Worm (Caenorhabditis elegans) whole organism, L2 larva: ENCODE measurements around the gene ech-2.

ENCODE experiments used
- C34F6.9 ChIP-seq: fragments of 150-350 bp; optimal IDR thresholded peaks from 2 replicates; lab custom pipeline; 2014; ENCODE audit warnings: missing biosample characterization, missing genetic modification characterization
- F13H6.1 ChIP-seq: sonication (generic microtip); optimal IDR thresholded peaks from 2 replicates; lab custom pipeline; 2016; ENCODE audit warnings: missing genetic modification characterization, missing compliant biosample characterization
- R02D3.7 ChIP-seq: fragments of 150-350 bp; optimal IDR thresholded peaks from 2 replicates; lab custom pipeline; 2014; ENCODE audit warnings: missing biosample characterization, missing genetic modification characterization
- Y55F3AM.14 ChIP-seq: fragments of 200-800 bp; sonication (Bioruptor generic); optimal IDR thresholded peaks from 2 replicates; lab custom pipeline; 2018; ENCODE audit warnings: mild to moderate bottlenecking, missing genetic modification characterization, missing compliant biosample characterization
- ZK546.5 ChIP-seq: sonication (generic microtip); optimal IDR thresholded peaks from 2 replicates; lab custom pipeline; 2017; ENCODE audit warnings: missing biosample characterization, missing genetic modification characterization
- alr-1 ChIP-seq: fragments of 150-350 bp; optimal IDR thresholded peaks from 2 replicates; lab custom pipeline; 2014; ENCODE audit warnings: missing biosample characterization, missing genetic modification characterization
- aly-2 ChIP-seq: fragments of 150-350 bp; optimal IDR thresholded peaks from 2 replicates; lab custom pipeline; 2014; ENCODE audit warnings: missing biosample characterization, missing genetic modification characterization
- ama-1 ChIP-seq: fragments of 150-350 bp; optimal IDR thresholded peaks from 2 replicates; lab custom pipeline; 2018; ENCODE audit warnings: inconsistent platforms
- blmp-1 ChIP-seq: sonication (generic microtip); optimal IDR thresholded peaks from 2 replicates; lab custom pipeline; 2017; ENCODE audit warnings: missing genetic modification characterization, mild to moderate bottlenecking, missing compliant biosample characterization, antibody characterized with exemption, moderate library complexity; ENCODE audit not compliant: insufficient read depth
- ceh-16 ChIP-seq: fragments of 150-350 bp; optimal IDR thresholded peaks from 2 replicates; lab custom pipeline; 2014; ENCODE audit warnings: missing biosample characterization, missing genetic modification characterization
- ceh-82 ChIP-seq: fragments of 150-350 bp; optimal IDR thresholded peaks from 2 replicates; lab custom pipeline; 2014; ENCODE audit warnings: missing biosample characterization, missing genetic modification characterization
- crh-2 ChIP-seq: sonication (generic microtip); optimal IDR thresholded peaks from 2 replicates; lab custom pipeline; 2017; ENCODE audit warnings: missing biosample characterization, missing genetic modification characterization
- dmd-4 ChIP-seq: sonication (generic microtip); optimal IDR thresholded peaks from 2 replicates; lab custom pipeline; 2017; ENCODE audit warnings: missing biosample characterization, missing genetic modification characterization
- egl-27 ChIP-seq: sonication (generic microtip); optimal IDR thresholded peaks from 3 replicates; lab custom pipeline; 2017; ENCODE audit warnings: missing biosample characterization, missing genetic modification reagents, missing genetic modification characterization
- fos-1 ChIP-seq: fragments of 150-350 bp; optimal IDR thresholded peaks from 2 replicates; lab custom pipeline; 2014; ENCODE audit warnings: missing biosample characterization, missing genetic modification characterization
- gmeb-1 ChIP-seq: fragments of 150-350 bp; optimal IDR thresholded peaks from 2 replicates; lab custom pipeline; 2014; ENCODE audit warnings: missing biosample characterization, missing genetic modification characterization
- lin-11 ChIP-seq: fragments of 150-350 bp; sonication (generic microtip); optimal IDR thresholded peaks from 2 replicates; lab custom pipeline; 2014; ENCODE audit warnings: missing biosample characterization, missing genetic modification characterization, inconsistent platforms, mixed read lengths
- lin-13 ChIP-seq: fragments of 150-350 bp; optimal IDR thresholded peaks from 2 replicates; lab custom pipeline; 2014; ENCODE audit warnings: missing biosample characterization, missing genetic modification reagents, missing genetic modification characterization
- lsy-2 ChIP-seq, 2 experiments: fragments of 150-350 bp in 1 of 2; sonication (generic microtip) in 1 of 2; optimal IDR thresholded peaks; 2 replicates each; lab custom pipeline; 2014 to 2017; ENCODE audit warnings: missing biosample characterization in 2 of 2, missing genetic modification characterization in 2 of 2
- mab-5 ChIP-seq: fragments of 150-350 bp; optimal IDR thresholded peaks from 2 replicates; lab custom pipeline; 2014; ENCODE audit warnings: missing biosample characterization, missing genetic modification characterization
- mbf-1 ChIP-seq: sonication (generic microtip); optimal IDR thresholded peaks from 2 replicates; lab custom pipeline; 2017; ENCODE audit warnings: missing biosample characterization, missing genetic modification characterization
- mdl-1 ChIP-seq, 2 experiments: fragments of 150-350 bp in 1 of 2; sonication (generic microtip) in 1 of 2; optimal IDR thresholded peaks; 2 replicates each; lab custom pipeline; 2017; ENCODE audit warnings: missing biosample characterization in 2 of 2, missing genetic modification characterization in 2 of 2
- nhr-10 ChIP-seq: sonication (generic microtip); optimal IDR thresholded peaks from 2 replicates; lab custom pipeline; 2017; ENCODE audit warnings: missing biosample characterization, missing genetic modification characterization
- nhr-11 ChIP-seq: fragments of 150-350 bp; optimal IDR thresholded peaks from 2 replicates; lab custom pipeline; 2014; ENCODE audit warnings: missing biosample characterization, missing genetic modification characterization
- nhr-129 ChIP-seq: fragments of 150-350 bp; optimal IDR thresholded peaks from 2 replicates; lab custom pipeline; 2014; ENCODE audit warnings: missing biosample characterization, missing genetic modification characterization
- nhr-21 ChIP-seq: fragments of 150-350 bp; optimal IDR thresholded peaks from 2 replicates; lab custom pipeline; 2014; ENCODE audit warnings: missing biosample characterization, missing genetic modification characterization
- nhr-237 ChIP-seq: fragments of 150-350 bp; optimal IDR thresholded peaks from 2 replicates; lab custom pipeline; 2014; ENCODE audit warnings: missing biosample characterization, missing genetic modification characterization
- nhr-25 ChIP-seq: fragments of 150-350 bp; sonication (generic microtip); optimal IDR thresholded peaks from 3 replicates; lab custom pipeline; 2014; ENCODE audit warnings: missing biosample characterization, missing genetic modification characterization
- nhr-77 ChIP-seq: fragments of 150-350 bp; optimal IDR thresholded peaks from 2 replicates; lab custom pipeline; 2014; ENCODE audit warnings: missing biosample characterization, missing genetic modification characterization
- skn-1 ChIP-seq: sonication (generic microtip); optimal IDR thresholded peaks from 2 replicates; lab custom pipeline; 2017; ENCODE audit warnings: missing biosample characterization, missing genetic modification characterization
- sma-3 ChIP-seq: sonication (generic microtip); optimal IDR thresholded peaks from 2 replicates; lab custom pipeline; 2016; ENCODE audit warnings: missing genetic modification reagents, missing genetic modification characterization, missing compliant biosample characterization
- sma-9 ChIP-seq, 2 experiments: fragments of 150-350 bp in 1 of 2; sonication (generic microtip) in 1 of 2; optimal IDR thresholded peaks; 2 replicates each; lab custom pipeline; 2014 to 2016; ENCODE audit warnings: missing genetic modification characterization in 2 of 2, mild to moderate bottlenecking in 1 of 2, missing biosample characterization in 1 of 2, missing compliant biosample characterization in 1 of 2, missing genetic modification reagents in 1 of 2, moderate library complexity in 1 of 2
- unc-55 ChIP-seq: fragments of 150-350 bp; sonication (generic microtip); optimal IDR thresholded peaks from 3 replicates; lab custom pipeline; 2014; ENCODE audit warnings: missing biosample characterization, missing genetic modification reagents, missing genetic modification characterization
- unc-62 ChIP-seq: fragments of 150-350 bp; optimal IDR thresholded peaks from 2 replicates; lab custom pipeline; 2014; ENCODE audit warnings: missing biosample characterization, missing genetic modification reagents, missing genetic modification characterization
- zag-1 ChIP-seq: fragments of 150-350 bp; optimal IDR thresholded peaks from 2 replicates; lab custom pipeline; 2014; ENCODE audit warnings: missing biosample characterization, missing genetic modification characterization
- ztf-1 ChIP-seq: fragments of 200-800 bp; sonication (Bioruptor generic); conservative IDR thresholded peaks from 2 replicates; pipeline ENCODE4 v1.3.6; 2022; ENCODE audit warnings: missing genetic modification characterization, missing compliant biosample characterization
- ztf-11 ChIP-seq: sonication (generic microtip); optimal IDR thresholded peaks from 2 replicates; lab custom pipeline; 2017; ENCODE audit warnings: missing biosample characterization, missing genetic modification characterization
- ztf-4 ChIP-seq: fragments of 150-350 bp; optimal IDR thresholded peaks from 2 replicates; lab custom pipeline; 2014; ENCODE audit warnings: missing biosample characterization, missing genetic modification characterization

ech-2 gene

ce11 chrIV:11868452-11868851 lies 12.3 kb upstream of the ech-2 start:
- no peak for TF ChIP-seq C34F6.9 (tag; lab: Kevin White, UChicago)

ce11 chrIV:11867652-11868232 lies 11.6 kb upstream of the ech-2 start:
- TF ChIP-seq sma-3 (GFP tag; lab: Kevin White, UChicago) = no peak
- TF ChIP-seq nhr-11 (tag; lab: Kevin White, UChicago) = no peak
- no peak for TF ChIP-seq Y55F3AM.14 (GFP tag; lab: Kevin White, UChicago)
- TF ChIP-seq egl-27 (tag; lab: Kevin White, UChicago) = no peak
- TF ChIP-seq F13H6.1 (tag; lab: Kevin White, UChicago) = no peak
- TF ChIP-seq mab-5 (tag; lab: Kevin White, UChicago) = no peak
- no peak for TF ChIP-seq mbf-1 (tag; lab: Kevin White, UChicago)
- no peak for TF ChIP-seq ceh-82 (tag; lab: Kevin White, UChicago)
- TF ChIP-seq aly-2 = no peak

- no peak for TF ChIP-seq R02D3.7 (tag; lab: Kevin White, UChicago)
Measured at ce11 chrIV:11864226-11864625, 8.1 kb upstream of the ech-2 start, which contains the start of gene trpa-1. Gene trpa-1, plus strand, starts transcription at chrIV:11864526.

- TF ChIP-seq C34F6.9 (tag; lab: Kevin White, UChicago) (peak; percentile 2), ztf-1 (GFP tag; lab: Robert Waterston, UW) (no peak), F13H6.1 (tag; lab: Kevin White, UChicago) (peak; percentile 12), fos-1 (tag; lab: Kevin White, UChicago) (peak; percentile 42)
Measured at ce11 chrIV:11863428-11863827, 7.3 kb upstream of the ech-2 start.

- TF ChIP-seq crh-2 (tag; lab: Kevin White, UChicago) = peak; percentile 24
- TF ChIP-seq nhr-21 (tag; lab: Kevin White, UChicago) = peak; percentile 10
- TF ChIP-seq ztf-1 (GFP tag; lab: Robert Waterston, UW) = no peak
- TF ChIP-seq nhr-25 (tag; lab: Kevin White, UChicago) = peak; percentile 15
- TF ChIP-seq sma-9 (GFP tag; optimal IDR thresholded peaks at IDR 0.05; lab: Kevin White, UChicago) = no peak
- TF ChIP-seq sma-9 (tag; optimal IDR thresholded peaks at IDR 0.05; lab: Kevin White, UChicago) = no peak
- no peak for TF ChIP-seq ZK546.5 (tag; lab: Kevin White, UChicago)
- TF ChIP-seq C34F6.9 (tag; lab: Kevin White, UChicago) = no peak
- TF ChIP-seq lin-11 = no peak
- TF ChIP-seq gmeb-1 (tag; lab: Kevin White, UChicago) = no peak
- no peak for TF ChIP-seq ama-1
- TF ChIP-seq unc-55 (GFP tag; lab: Kevin White, UChicago) = peak; percentile 49
- TF ChIP-seq blmp-1 = peak; percentile 8
- TF ChIP-seq, all 48 proteins: peak for 5
Measured at ce11 chrIV:11859995-11860605, 3.9 kb upstream of the ech-2 start, which contains the start of gene mob-1. Gene mob-1, plus strand, starts transcription at chrIV:11860555.

- TF ChIP-seq sma-3 (GFP tag; lab: Kevin White, UChicago) = no peak
- no peak for TF ChIP-seq nhr-129 (tag; lab: Kevin White, UChicago)
- no peak for TF ChIP-seq ztf-4 (tag; lab: Kevin White, UChicago)
- no peak for TF ChIP-seq nhr-10
- TF ChIP-seq, all 48 proteins: peak for 0
Measured at ce11 chrIV:11858142-11858541, 2.0 kb upstream of the ech-2 start, which contains the start of gene let-92. Gene let-92, plus strand, starts transcription at chrIV:11858442.

ce11 chrIV:11857159-11857565 lies 1.0 kb upstream of the ech-2 start:
- TF ChIP-seq mdl-1 (tag; optimal IDR thresholded peaks at IDR 0.05; lab: Kevin White, UChicago) (peak in 1 of 2 experiments; percentile 55), egl-27 (tag; lab: Kevin White, UChicago) (peak; percentile 60), nhr-129 (tag; lab: Kevin White, UChicago) (peak; percentile 94), nhr-237 (tag; lab: Kevin White, UChicago) (no peak), nhr-11 (tag; lab: Kevin White, UChicago) (no peak), ztf-11 (tag; lab: Kevin White, UChicago) (no peak), skn-1 (no peak), alr-1 (tag; lab: Kevin White, UChicago) (no peak), mab-5 (tag; lab: Kevin White, UChicago) (peak; percentile 42), dmd-4 (no peak), ZK546.5 (tag; lab: Kevin White, UChicago) (no peak), zag-1 (tag; lab: Kevin White, UChicago) (peak; percentile 90), ama-1 (no peak), nhr-25 (tag; lab: Kevin White, UChicago) (peak; percentile 2), lsy-2 (tag; optimal IDR thresholded peaks at IDR 0.05; lab: Kevin White, UChicago) (peak; percentile 38 to 78), ceh-16 (tag; lab: Kevin White, UChicago) (no peak), lin-13 (GFP tag; lab: Kevin White, UChicago) (peak; percentile 77), Y55F3AM.14 (GFP tag; lab: Kevin White, UChicago) (peak; percentile 43), nhr-77 (tag; lab: Kevin White, UChicago) (no peak), aly-2 (no peak), unc-62 (GFP tag; lab: Kevin White, UChicago) (no peak), blmp-1 (no peak)
